Fruit fly (Drosophila melanogaster) Kc167 (cell line): ENCODE measurements around the gene CG11122.

Experiments
- Sin3A ChIP-seq: fragments of >200 bp; optimal IDR thresholded peaks from 2 replicates; lab custom pipeline; 2018; ENCODE audit warnings: missing external identifiers
- insv ChIP-seq: fragments of >200 bp; optimal IDR thresholded peaks from 3 replicates; lab custom pipeline; 2018; ENCODE audit warnings: missing external identifiers
- psq ChIP-seq: fragments of >200 bp; optimal IDR thresholded peaks from 2 replicates; lab custom pipeline; 2017; ENCODE audit warnings: missing external identifiers
- ttk ChIP-seq: sonication (Bioruptor generic); optimal IDR thresholded peaks from 2 replicates; lab custom pipeline; 2017; ENCODE audit warnings: missing external identifiers

- TF ChIP-seq insv (lab: Kevin White, UChicago) = no peak
- TF ChIP-seq ttk (lab: Kevin White, UChicago) = no peak
- TF ChIP-seq psq (lab: Kevin White, UChicago) = peak; percentile 96
- no peak for TF ChIP-seq Sin3A (lab: Kevin White, UChicago)
These were observed 29.4 kb upstream of the CG11122 start, which contains the start of the genes rtv and Dlic for dm6 chrX:11153826-11154510.
